Fruit fly (Drosophila melanogaster) whole organism, embryonic: Measurements from ENCODE around the gene Tbca.

Experiments used
- CG10979 ChIP-seq: fragments of 200-800 bp; sonication (Bioruptor generic); optimal IDR thresholded peaks from 2 replicates; lab custom pipeline; 2018; ENCODE audit warnings: missing biosample characterization, mild to moderate bottlenecking, missing genetic modification characterization, moderate library complexity
- CG12155 ChIP-seq: fragments of 200-800 bp; sonication (Bioruptor generic); optimal IDR thresholded peaks from 3 replicates; lab custom pipeline; 2016; ENCODE audit warnings: missing biosample characterization, missing genetic modification characterization
- CG14860 ChIP-seq: fragments of 200-800 bp; sonication (Bioruptor generic); IDR thresholded peaks from 3 replicates; pipeline ENCODE4 v1.3.6; 2022; ENCODE audit warnings: missing biosample characterization, missing genetic modification characterization; ENCODE audit not compliant: partially characterized antibody
- CG15073 ChIP-seq: fragments of 200-800 bp; sonication (Bioruptor generic); optimal IDR thresholded peaks from 2 replicates; lab custom pipeline; 2016; ENCODE audit warnings: missing biosample characterization, missing genetic modification characterization
- CG1529 ChIP-seq: fragments of 200-800 bp; sonication (Bioruptor generic); optimal IDR thresholded peaks from 3 replicates; lab custom pipeline; 2018; ENCODE audit warnings: missing biosample characterization, missing genetic modification characterization
- CG15601 ChIP-seq: fragments of 200-800 bp; sonication (Bioruptor generic); optimal IDR thresholded peaks from 3 replicates; lab custom pipeline; 2019; ENCODE audit warnings: missing biosample characterization, mild to moderate bottlenecking, missing genetic modification characterization, moderate library complexity
- CG15696 ChIP-seq: fragments of 200-800 bp; sonication (Bioruptor generic); optimal IDR thresholded peaks from 2 replicates; lab custom pipeline; 2019; ENCODE audit warnings: missing biosample characterization, mild to moderate bottlenecking, missing genetic modification characterization, moderate library complexity
- CG18262 ChIP-seq: fragments of 200-800 bp; optimal IDR thresholded peaks from 3 replicates; lab custom pipeline; 2019; ENCODE audit warnings: missing biosample characterization, mild to moderate bottlenecking, missing genetic modification characterization, moderate library complexity
- CG18476 ChIP-seq: fragments of 200-800 bp; sonication (Bioruptor generic); optimal IDR thresholded peaks from 2 replicates; lab custom pipeline; 2016; ENCODE audit warnings: missing biosample characterization, mild to moderate bottlenecking, missing genetic modification characterization
- CG2199 ChIP-seq: fragments of 200-800 bp; sonication (Bioruptor generic); IDR thresholded peaks from 3 replicates; pipeline ENCODE4 v1.3.6; 2022; ENCODE audit warnings: missing biosample characterization, missing genetic modification characterization
- CG30403 ChIP-seq: fragments of 200-800 bp; sonication (Bioruptor generic); optimal IDR thresholded peaks from 3 replicates; lab custom pipeline; 2016; ENCODE audit warnings: missing biosample characterization, missing genetic modification characterization
- CG31224 ChIP-seq: fragments of 200-800 bp; sonication (Bioruptor generic); IDR thresholded peaks from 2 replicates; pipeline ENCODE4 v1.3.6; 2022; ENCODE audit warnings: missing biosample characterization, missing genetic modification characterization
- CG31441 ChIP-seq: fragments of 200-800 bp; sonication (Bioruptor generic); IDR thresholded peaks from 2 replicates; pipeline ENCODE4 v1.3.6; 2022; ENCODE audit warnings: missing biosample characterization, missing genetic modification characterization
- CG3995 ChIP-seq: fragments of 200-800 bp; sonication (Bioruptor generic); optimal IDR thresholded peaks from 3 replicates; lab custom pipeline; 2016; ENCODE audit warnings: missing biosample characterization, missing genetic modification characterization
- CG4360 ChIP-seq: fragments of 200-800 bp; sonication (Bioruptor generic); IDR thresholded peaks from 2 replicates; pipeline ENCODE4 v1.3.6; 2022; ENCODE audit warnings: missing biosample characterization, missing genetic modification characterization
- CG43689 ChIP-seq: fragments of 200-800 bp; sonication (Bioruptor generic); IDR thresholded peaks from 2 replicates; pipeline ENCODE4 v1.3.6; 2022; ENCODE audit warnings: missing biosample characterization, missing genetic modification characterization
- CG4707 ChIP-seq: fragments of 200-800 bp; sonication (Bioruptor generic); optimal IDR thresholded peaks from 2 replicates; lab custom pipeline; 2018; ENCODE audit warnings: missing biosample characterization, mild to moderate bottlenecking, missing genetic modification characterization, moderate library complexity
- CG6254 ChIP-seq: fragments of 200-800 bp; sonication (Bioruptor generic); optimal IDR thresholded peaks from 3 replicates; lab custom pipeline; 2017; ENCODE audit warnings: mild to moderate bottlenecking, missing biosample characterization, missing genetic modification reagents, missing genetic modification characterization
- CG6813 ChIP-seq: fragments of 200-800 bp; sonication (Bioruptor generic); optimal IDR thresholded peaks from 2 replicates; lab custom pipeline; 2017; ENCODE audit warnings: missing biosample characterization, missing genetic modification characterization, mild to moderate bottlenecking, moderate library complexity, missing genetic modification reagents
- CG9215 ChIP-seq: fragments of 200-800 bp; sonication (Bioruptor generic); IDR thresholded peaks from 2 replicates; pipeline ENCODE4 v1.3.6; 2022; ENCODE audit warnings: missing biosample characterization, missing genetic modification characterization
- CTCF ChIP-seq: fragments of 200-800 bp; sonication (Bioruptor generic); optimal IDR thresholded peaks from 2 replicates; lab custom pipeline; 2017; ENCODE audit warnings: missing biosample characterization, mild to moderate bottlenecking, missing genetic modification characterization, moderate library complexity
- D ChIP-seq, 2 experiments: fragments of 200-800 bp in 1 of 2; fragments of >200 bp in 1 of 2; sonication (Bioruptor generic) in 1 of 2; optimal IDR thresholded peaks; 2 replicates in 1 of 2; 3 replicates in 1 of 2; lab custom pipeline; 2017; ENCODE audit warnings: mild to moderate bottlenecking in 1 of 2, missing biosample characterization in 1 of 2, missing genetic modification characterization in 1 of 2, missing genetic modification reagents in 1 of 2
- Dbx ChIP-seq: fragments of 200-800 bp; sonication (Bioruptor generic); IDR thresholded peaks from 3 replicates; pipeline ENCODE4 v1.3.6; 2022; ENCODE audit warnings: missing biosample characterization, missing genetic modification characterization
- Dfd ChIP-seq, 2 experiments: fragments of >200 bp; optimal IDR thresholded peaks; 2 replicates each; lab custom pipeline; 2017; ENCODE audit warnings: missing biosample characterization in 2 of 2, missing genetic modification characterization in 2 of 2
- Eip74EF ChIP-seq, 2 experiments: fragments of 200-800 bp in 1 of 2; fragments of >200 bp in 1 of 2; sonication (Bioruptor generic) in 1 of 2; optimal IDR thresholded peaks; 2 replicates each; lab custom pipeline; 2017 to 2019; ENCODE audit warnings: missing biosample characterization in 2 of 2, missing genetic modification characterization in 2 of 2, mild to moderate bottlenecking in 1 of 2, moderate library complexity in 1 of 2
- Elba2 ChIP-seq: fragments of 200-800 bp; sonication (Bioruptor generic); optimal IDR thresholded peaks from 3 replicates; lab custom pipeline; 2016; ENCODE audit warnings: missing biosample characterization, missing genetic modification characterization
- Ets65A ChIP-seq: fragments of 200-800 bp; sonication (Bioruptor generic); peaks from one replicate; lab custom pipeline; 2016; ENCODE audit warnings: missing biosample characterization, missing genetic modification characterization
- Gug ChIP-seq: fragments of 200-800 bp; sonication (Bioruptor generic); IDR thresholded peaks from 4 replicates; pipeline ENCODE4 v1.3.6; 2022; ENCODE audit warnings: missing biosample characterization, missing genetic modification characterization
- HLH54F ChIP-seq: fragments of 200-800 bp; sonication (Bioruptor generic); optimal IDR thresholded peaks from 3 replicates; lab custom pipeline; 2016; ENCODE audit warnings: missing biosample characterization, missing genetic modification characterization
- Hmr ChIP-seq: fragments of 200-800 bp; sonication (Bioruptor generic); optimal IDR thresholded peaks from 3 replicates; lab custom pipeline; 2017; ENCODE audit warnings: mild to moderate bottlenecking, missing biosample characterization, missing genetic modification reagents, missing genetic modification characterization
- Rfx ChIP-seq: fragments of 200-800 bp; sonication (Bioruptor generic); IDR thresholded peaks from 2 replicates; pipeline ENCODE4 v1.3.6; 2022; ENCODE audit warnings: missing biosample characterization, missing genetic modification characterization
- Side ChIP-seq: fragments of 200-800 bp; sonication (Bioruptor generic); optimal IDR thresholded peaks from 2 replicates; lab custom pipeline; 2016; ENCODE audit warnings: missing biosample characterization, missing genetic modification characterization
- Tbp ChIP-seq: fragments of >200 bp; optimal IDR thresholded peaks from 2 replicates; lab custom pipeline; 2018; ENCODE audit warnings: missing biosample characterization, missing genetic modification characterization
- al ChIP-seq: fragments of 200-800 bp; sonication (Bioruptor generic); IDR thresholded peaks from 2 replicates; pipeline ENCODE4 v1.3.6; 2022; ENCODE audit warnings: missing biosample characterization, missing genetic modification characterization
- ara ChIP-seq: fragments of 200-800 bp; sonication (Bioruptor generic); IDR thresholded peaks from 2 replicates; pipeline ENCODE4 v1.3.6; 2022; ENCODE audit warnings: missing biosample characterization, missing genetic modification characterization
- ash1 ChIP-seq: fragments of 200-800 bp; sonication (Bioruptor generic); optimal IDR thresholded peaks from 2 replicates; lab custom pipeline; 2018; ENCODE audit warnings: missing biosample characterization, mild to moderate bottlenecking, missing genetic modification characterization
- ato ChIP-seq: fragments of 200-800 bp; sonication (Bioruptor generic); IDR thresholded peaks from 2 replicates; pipeline ENCODE4 v1.3.6; 2022; ENCODE audit warnings: missing biosample characterization, missing genetic modification characterization; ENCODE audit not compliant: partially characterized antibody
- bigmax ChIP-seq: fragments of 200-800 bp; sonication (Bioruptor generic); optimal IDR thresholded peaks from 2 replicates; lab custom pipeline; 2018; ENCODE audit warnings: missing biosample characterization, mild to moderate bottlenecking, missing genetic modification characterization
- disco-r ChIP-seq: fragments of 200-800 bp; sonication (Bioruptor generic); optimal IDR thresholded peaks from 2 replicates; lab custom pipeline; 2016; ENCODE audit warnings: missing biosample characterization, missing genetic modification characterization
- esg ChIP-seq: fragments of 200-800 bp; sonication (Bioruptor generic); conservative IDR thresholded peaks from 2 replicates; pipeline ENCODE4 v1.3.6; 2022; ENCODE audit warnings: missing biosample characterization, missing genetic modification characterization
- gce ChIP-seq: fragments of 200-800 bp; sonication (Bioruptor generic); IDR thresholded peaks from 3 replicates; pipeline ENCODE4 v1.3.6; 2022; ENCODE audit warnings: missing biosample characterization, missing genetic modification characterization
- pho ChIP-seq: fragments of 200-800 bp; sonication (Bioruptor generic); optimal IDR thresholded peaks from 2 replicates; lab custom pipeline; 2016; ENCODE audit warnings: missing biosample characterization, missing genetic modification characterization
- phol ChIP-seq: fragments of 200-800 bp; sonication (Bioruptor generic); optimal IDR thresholded peaks from 3 replicates; lab custom pipeline; 2018; ENCODE audit warnings: missing biosample characterization, mild to moderate bottlenecking, missing genetic modification characterization, moderate library complexity
- slbo ChIP-seq: fragments of 200-800 bp; sonication (Bioruptor generic); IDR thresholded peaks from 2 replicates; pipeline ENCODE4 v1.3.6; 2022; ENCODE audit warnings: missing biosample characterization, missing genetic modification characterization
- stwl ChIP-seq: fragments of 200-800 bp; sonication (Bioruptor generic); optimal IDR thresholded peaks from 3 replicates; lab custom pipeline; 2018; ENCODE audit warnings: missing biosample characterization, mild to moderate bottlenecking, missing genetic modification characterization, moderate library complexity
- tap ChIP-seq: fragments of 200-800 bp; optimal IDR thresholded peaks from 3 replicates; lab custom pipeline; 2019; ENCODE audit warnings: missing biosample characterization, mild to moderate bottlenecking, missing genetic modification characterization, moderate library complexity
- twi ChIP-seq: fragments of 200-800 bp; optimal IDR thresholded peaks from 2 replicates; lab custom pipeline; 2019; ENCODE audit warnings: missing biosample characterization, mild to moderate bottlenecking, missing genetic modification characterization, moderate library complexity
- zen2 ChIP-seq: fragments of 200-800 bp; sonication (Bioruptor generic); IDR thresholded peaks from 3 replicates; pipeline ENCODE4 v1.3.6; 2022; ENCODE audit warnings: missing biosample characterization, missing genetic modification characterization; ENCODE audit not compliant: partially characterized antibody
- zf30C ChIP-seq: fragments of 200-800 bp; sonication (Bioruptor generic); optimal IDR thresholded peaks from 3 replicates; lab custom pipeline; 2018; ENCODE audit warnings: missing biosample characterization, mild to moderate bottlenecking, missing genetic modification characterization
- zfh1 ChIP-seq: fragments of 200-800 bp; sonication (Bioruptor generic); IDR thresholded peaks from 3 replicates; pipeline ENCODE4 v1.3.6; 2022; ENCODE audit warnings: missing biosample characterization, missing genetic modification characterization

Gene Tbca

DNA sequence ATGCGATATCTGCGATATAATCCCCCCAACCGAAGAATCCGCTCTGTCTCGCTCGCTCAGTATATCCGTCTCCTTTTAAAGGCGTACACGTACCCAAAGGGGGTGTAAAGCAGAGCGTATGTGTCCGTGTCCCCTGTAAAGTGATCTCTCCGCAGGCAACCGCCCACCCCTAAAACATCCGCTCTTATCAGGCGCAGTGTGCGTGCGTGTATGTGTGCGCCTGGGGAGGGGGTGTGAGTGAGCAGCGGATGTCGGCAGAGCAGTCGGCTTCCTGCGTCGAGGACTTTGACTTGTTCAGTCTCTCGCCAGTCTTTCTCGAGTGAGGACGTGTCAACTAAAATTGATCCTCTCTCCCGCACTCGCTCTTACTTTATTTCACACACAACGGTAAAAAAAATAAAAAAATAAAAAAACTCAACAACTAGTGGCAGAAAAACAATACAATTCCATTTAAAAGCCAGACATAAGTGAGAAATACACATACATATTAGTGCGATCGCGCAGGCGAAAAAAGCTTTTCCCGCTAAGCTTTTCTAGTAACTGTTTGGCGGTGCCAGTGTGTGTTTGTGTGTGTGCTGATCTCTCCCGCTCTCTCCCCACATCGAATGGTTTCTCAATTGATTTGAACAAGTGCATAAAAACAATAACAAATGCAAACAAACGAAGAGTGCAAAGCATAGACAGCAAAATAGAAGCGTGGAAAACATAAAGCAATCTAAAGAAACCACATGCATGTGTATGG is 17.6 kb upstream of the Tbca start:
- TF ChIP-seq CG43689 (GFP tag; lab: Robert Waterston, UW) (no peak), CG14860 (no peak), CTCF (GFP tag; lab: Kevin White, UChicago) (no peak), CG18476 (GFP tag; lab: Kevin White, UChicago) (no peak), CG15601 (tag; lab: Kevin White, UChicago) (no peak), disco-r (GFP tag; lab: Kevin White, UChicago) (no peak), slbo (no peak), CG3995 (GFP tag; lab: Kevin White, UChicago) (no peak), pho (GFP tag; lab: Kevin White, UChicago) (no peak), stwl (tag; lab: Kevin White, UChicago) (no peak), ara (GFP tag; lab: Robert Waterston, UW) (no peak), Eip74EF (GFP tag; optimal IDR thresholded peaks at IDR 0.05; lab: Kevin White, UChicago) (peak in 1 of 2 experiments; percentile 2), CG31441 (GFP tag; lab: Robert Waterston, UW) (0 out of 2 replicates have a peak, but pooled peaks have one; percentile 7), CG4707 (GFP tag; lab: Kevin White, UChicago) (no peak), Dfd (GFP tag; optimal IDR thresholded peaks at IDR 0.05; lab: Kevin White, UChicago) (no peak), zf30C (GFP tag; lab: Kevin White, UChicago) (no peak), CG15696 (tag; lab: Kevin White, UChicago) (no peak), zen2 (GFP tag; lab: Robert Waterston, UW) (no peak), CG10979 (no peak), CG6254 (GFP tag; lab: Kevin White, UChicago) (peak; percentile 5), CG15073 (GFP tag; lab: Kevin White, UChicago) (no peak), Ets65A (GFP tag; lab: Kevin White, UChicago) (peak; percentile 36), Gug (GFP tag; lab: Robert Waterston, UW) (no peak), CG30403 (no peak), HLH54F (GFP tag; lab: Kevin White, UChicago) (no peak), CG1529 (no peak), Elba2 (GFP tag; lab: Kevin White, UChicago) (peak; percentile 27), CG6813 (GFP tag; lab: Kevin White, UChicago) (no peak), ash1 (GFP tag; lab: Kevin White, UChicago) (no peak), phol (tag; lab: Kevin White, UChicago) (no peak), Tbp (GFP tag; lab: Kevin White, UChicago) (no peak), ato (GFP tag; lab: Robert Waterston, UW) (no peak), gce (GFP tag; lab: Robert Waterston, UW) (0 out of 3 replicates have a peak, but pooled peaks have one; percentile 31), al (GFP tag; lab: Robert Waterston, UW) (no peak), Rfx (GFP tag; lab: Robert Waterston, UW) (no peak), bigmax (GFP tag; lab: Kevin White, UChicago) (no peak), twi (tag; lab: Kevin White, UChicago) (peak; percentile 20), D (optimal IDR thresholded peaks at IDR 0.05; lab: Kevin White, UChicago) (no peak), D (GFP tag; optimal IDR thresholded peaks at IDR 0.05; lab: Kevin White, UChicago) (no peak), CG18262 (tag; lab: Kevin White, UChicago) (no peak), CG4360 (peak; percentile 59; the same call in 1 of the 2 replicates), tap (tag; lab: Kevin White, UChicago) (no peak), Dbx (GFP tag; lab: Robert Waterston, UW) (no peak), CG12155 (GFP tag; lab: Kevin White, UChicago) (peak; percentile 50), CG31224 (GFP tag; lab: Robert Waterston, UW) (no peak), zfh1 (GFP tag; lab: Robert Waterston, UW) (no peak; the same call in 2 of the 3 replicates), Side (GFP tag; lab: Kevin White, UChicago) (no peak), Hmr (GFP tag; lab: Kevin White, UChicago) (no peak), CG9215 (GFP tag; lab: Robert Waterston, UW) (no peak), esg (no peak), CG2199 (no peak; the same call in 2 of the 3 replicates)
